Worm (Caenorhabditis elegans) whole organism, early embryonic: Measurements from ENCODE around the gene srg-29.

Experiments
- F13C5.2 ChIP-seq: sonication (generic microtip); optimal IDR thresholded peaks from 2 replicates; lab custom pipeline; 2017; ENCODE audit warnings: mild to moderate bottlenecking, missing genetic modification characterization, inconsistent platforms, missing compliant biosample characterization
- ama-1 ChIP-seq: fragments of 150-350 bp; optimal IDR thresholded peaks from 2 replicates; lab custom pipeline; 2014
- ceh-13 ChIP-seq: fragments of 200-800 bp; sonication (Bioruptor generic); optimal IDR thresholded peaks from 2 replicates; lab custom pipeline; 2018; ENCODE audit warnings: mild to moderate bottlenecking, missing genetic modification characterization, missing compliant biosample characterization
- ets-7 ChIP-seq: sonication (generic microtip); optimal IDR thresholded peaks from 2 replicates; lab custom pipeline; 2016; ENCODE audit warnings: missing genotype, missing genetic modification characterization, missing compliant biosample characterization
- flt-1 ChIP-seq: fragments of 200-800 bp; sonication (Bioruptor generic); IDR thresholded peaks from 2 replicates; pipeline ENCODE4 v1.3.6; 2022; ENCODE audit warnings: missing genetic modification characterization, missing compliant biosample characterization
- hnd-1 ChIP-seq: sonication (generic microtip); optimal IDR thresholded peaks from 2 replicates; lab custom pipeline; 2016; ENCODE audit warnings: missing genetic modification characterization, missing compliant biosample characterization
- tbx-11 ChIP-seq: fragments of 200-800 bp; sonication (Bioruptor generic); IDR thresholded peaks from 2 replicates; pipeline ENCODE4 v1.3.6; 2022; ENCODE audit warnings: missing genetic modification characterization, missing compliant biosample characterization
- tbx-37 ChIP-seq: fragments of 200-800 bp; sonication (Bioruptor generic); conservative IDR thresholded peaks from 2 replicates; pipeline ENCODE4 v1.3.6; 2022; ENCODE audit warnings: missing genetic modification reagents, missing genetic modification characterization, missing compliant biosample characterization
- tra-4 ChIP-seq: sonication (generic microtip); optimal IDR thresholded peaks from 2 replicates; lab custom pipeline; 2017; ENCODE audit warnings: missing genetic modification characterization, missing compliant biosample characterization

- TF ChIP-seq ama-1 (no peak), flt-1 (no peak), tbx-11 (GFP tag; lab: Robert Waterston, UW) (no peak), hnd-1 (tag; lab: Kevin White, UChicago) (no peak), ets-7 (tag; lab: Kevin White, UChicago) (no peak), tra-4 (tag; lab: Kevin White, UChicago) (no peak), ceh-13 (no peak), tbx-37 (GFP tag; lab: Robert Waterston, UW) (no peak), F13C5.2 (tag; lab: Kevin White, UChicago) (no peak)
Measured at ce11 chrV:5312453-5312852, 24.5 kb upstream of the srg-29 start, which contains the start of gene C10G8.3.
